Worm (Caenorhabditis elegans) whole organism, young adult: ENCODE measurements around the gene Y51H7C.3.

Source experiments
- F37B4.10 ChIP-seq: fragments of 200-800 bp; sonication (Bioruptor generic); IDR thresholded peaks from 2 replicates; pipeline ENCODE4 v1.3.6; 2022; ENCODE audit warnings: missing genetic modification characterization, missing compliant biosample characterization
- F39B2.1 ChIP-seq: fragments of 200-800 bp; sonication (Bioruptor generic); IDR thresholded peaks from 2 replicates; pipeline ENCODE4 v1.3.6; 2022; ENCODE audit warnings: missing genetic modification reagents, missing genetic modification characterization, missing compliant biosample characterization
- F49E8.2 ChIP-seq: sonication (generic microtip); optimal IDR thresholded peaks from 3 replicates; lab custom pipeline; 2017; ENCODE audit warnings: missing genetic modification characterization, mild to moderate bottlenecking, missing compliant biosample characterization, antibody characterized with exemption, moderate library complexity; ENCODE audit not compliant: insufficient read depth
- K11D2.4 ChIP-seq: fragments of 200-800 bp; sonication (Bioruptor generic); IDR thresholded peaks from 2 replicates; pipeline ENCODE4 v1.3.6; 2022; ENCODE audit warnings: missing genetic modification reagents, missing genetic modification characterization, missing compliant biosample characterization
- Y56A3A.18 ChIP-seq: fragments of 200-800 bp; sonication (Bioruptor generic); IDR thresholded peaks from 2 replicates; pipeline ENCODE4 v1.3.6; 2022; ENCODE audit warnings: missing genetic modification reagents, missing genetic modification characterization, missing compliant biosample characterization
- Y67H2A.10 ChIP-seq: fragments of 200-800 bp; sonication (Bioruptor generic); conservative IDR thresholded peaks from 2 replicates; pipeline ENCODE4 v1.3.6; 2022; ENCODE audit warnings: missing genetic modification reagents, missing genetic modification characterization, missing compliant biosample characterization
- ZK185.1 ChIP-seq: sonication (generic microtip); optimal IDR thresholded peaks from 2 replicates; lab custom pipeline; 2016; ENCODE audit warnings: mild to moderate bottlenecking, missing genetic modification characterization, missing compliant biosample characterization; ENCODE audit not compliant: poor library complexity, severe bottlenecking
- bed-1 ChIP-seq: fragments of 200-800 bp; sonication (Bioruptor generic); IDR thresholded peaks from 2 replicates; pipeline ENCODE4 v1.3.6; 2022; ENCODE audit warnings: missing genetic modification reagents, missing genetic modification characterization, missing compliant biosample characterization
- cebp-2 ChIP-seq: fragments of 200-800 bp; sonication (Bioruptor generic); IDR thresholded peaks from 2 replicates; pipeline ENCODE4 v1.3.6; 2022; ENCODE audit warnings: missing genetic modification characterization, missing compliant biosample characterization
- ceh-100 ChIP-seq: fragments of 200-800 bp; sonication (Bioruptor generic); IDR thresholded peaks from 2 replicates; pipeline ENCODE4 v1.3.6; 2022; ENCODE audit warnings: missing genetic modification reagents, missing genetic modification characterization, missing compliant biosample characterization
- egrh-3 ChIP-seq: fragments of 200-800 bp; sonication (Bioruptor generic); IDR thresholded peaks from 2 replicates; pipeline ENCODE4 v1.3.6; 2022; ENCODE audit warnings: missing genetic modification reagents, missing genetic modification characterization, missing compliant biosample characterization
- hmg-20 ChIP-seq: fragments of 200-800 bp; sonication (Bioruptor generic); IDR thresholded peaks from 2 replicates; pipeline ENCODE4 v1.3.6; 2022; ENCODE audit warnings: missing genetic modification reagents, missing genetic modification characterization, missing compliant biosample characterization
- hrde-1 ChIP-seq: sonication (generic microtip); optimal IDR thresholded peaks from 2 replicates; lab custom pipeline; 2016; ENCODE audit warnings: missing genetic modification characterization, mild to moderate bottlenecking, missing compliant biosample characterization, moderate library complexity, missing genotype, missing genetic modification reagents, borderline replicate concordance
- hsf-1 ChIP-seq: fragments of 200-800 bp; sonication (Bioruptor generic); IDR thresholded peaks from 2 replicates; pipeline ENCODE4 v1.3.6; 2022; ENCODE audit warnings: missing genetic modification reagents, missing genetic modification characterization, missing compliant biosample characterization
- lag-1 ChIP-seq: fragments of 200-800 bp; sonication (Bioruptor generic); IDR thresholded peaks from 2 replicates; pipeline ENCODE4 v1.3.6; 2022; ENCODE audit warnings: missing genetic modification reagents, missing genetic modification characterization, missing compliant biosample characterization
- madf-3 ChIP-seq: fragments of 200-800 bp; sonication (Bioruptor generic); IDR thresholded peaks from 2 replicates; pipeline ENCODE4 v1.3.6; 2022; ENCODE audit warnings: missing genetic modification reagents, missing genetic modification characterization, missing compliant biosample characterization
- mxl-1 ChIP-seq: sonication (generic microtip); optimal IDR thresholded peaks from 2 replicates; lab custom pipeline; 2016; ENCODE audit warnings: missing genetic modification characterization, missing compliant biosample characterization
- nfya-2 ChIP-seq: fragments of 200-800 bp; sonication (Bioruptor generic); IDR thresholded peaks from 2 replicates; pipeline ENCODE4 v1.3.6; 2022; ENCODE audit warnings: missing genetic modification reagents, missing genetic modification characterization, missing compliant biosample characterization
- nfyb-1 ChIP-seq: fragments of 200-800 bp; sonication (Bioruptor generic); IDR thresholded peaks from 2 replicates; pipeline ENCODE4 v1.3.6; 2022; ENCODE audit warnings: missing genetic modification reagents, missing genetic modification characterization, missing compliant biosample characterization
- pbrm-1 ChIP-seq: fragments of 200-800 bp; sonication (Bioruptor generic); IDR thresholded peaks from 2 replicates; pipeline ENCODE4 v1.3.6; 2022; ENCODE audit warnings: missing genetic modification reagents, missing genetic modification characterization, missing compliant biosample characterization
- sea-2 ChIP-seq: fragments of 200-800 bp; sonication (Bioruptor generic); IDR thresholded peaks from 2 replicates; pipeline ENCODE4 v1.3.6; 2022; ENCODE audit warnings: missing genetic modification characterization, missing compliant biosample characterization
- zfh-2 ChIP-seq: fragments of 200-800 bp; sonication (Bioruptor generic); conservative IDR thresholded peaks from 2 replicates; pipeline ENCODE4 v1.3.6; 2022; ENCODE audit warnings: missing genetic modification reagents, missing genetic modification characterization, missing compliant biosample characterization
- ztf-25 ChIP-seq: fragments of 200-800 bp; sonication (Bioruptor generic); IDR thresholded peaks from 2 replicates; pipeline ENCODE4 v1.3.6; 2022; ENCODE audit warnings: missing genetic modification reagents, missing genetic modification characterization, missing compliant biosample characterization
- ztf-28 ChIP-seq: fragments of 200-800 bp; sonication (Bioruptor generic); IDR thresholded peaks from 2 replicates; pipeline ENCODE4 v1.3.6; 2022; ENCODE audit warnings: missing genetic modification reagents, missing genetic modification characterization, missing compliant biosample characterization
- ztf-6 ChIP-seq: fragments of 200-800 bp; sonication (Bioruptor generic); IDR thresholded peaks from 2 replicates; pipeline ENCODE4 v1.3.6; 2022; ENCODE audit warnings: missing genetic modification reagents, missing genetic modification characterization, missing compliant biosample characterization

Gene Y51H7C.3

DNA sequence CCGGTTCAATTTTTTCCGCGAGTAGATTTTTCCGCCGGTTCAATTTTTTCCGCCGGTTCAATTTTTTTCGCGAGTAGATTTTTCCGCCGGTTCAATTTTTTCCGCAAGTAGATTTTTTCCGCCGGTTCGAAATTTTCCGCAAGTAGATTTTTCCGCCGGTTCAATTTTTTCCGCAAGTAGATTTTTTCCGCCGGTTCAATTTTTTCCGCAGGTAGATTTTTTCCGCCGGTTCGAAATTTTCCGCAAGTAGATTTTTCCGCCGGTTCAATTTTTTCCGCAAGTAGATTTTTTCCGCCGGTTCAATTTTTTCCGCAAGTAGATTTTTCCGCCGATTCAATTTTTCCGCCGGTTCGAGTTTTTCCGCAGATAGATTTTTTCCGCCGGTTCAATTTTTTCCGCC is 14.9 kb downstream of the Y51H7C.3 start:
- TF ChIP-seq sea-2 (GFP tag; lab: Robert Waterston, UW) = 0 out of 2 replicates have a peak, but pooled peaks have one; percentile 24
- peak; percentile 52; the same call in 1 of the 2 replicates for TF ChIP-seq nfya-2 (GFP tag; lab: Robert Waterston, UW)
- 0 out of 2 replicates have a peak, but pooled peaks have one; percentile 26 for TF ChIP-seq ztf-25

- TF ChIP-seq sea-2 (GFP tag; lab: Robert Waterston, UW) (peak; percentile 62; the same call in 1 of the 2 replicates), cebp-2 (peak; percentile 35; the same call in 1 of the 2 replicates), F39B2.1 (0 out of 2 replicates have a peak, but pooled peaks have one; percentile 11), ztf-28 (GFP tag; lab: Robert Waterston, UW) (peak; percentile 54; the same call in 1 of the 2 replicates)
These were observed 15.4 kb downstream of the Y51H7C.3 start for ce11 chrII:1453707-1454106.

DNA sequence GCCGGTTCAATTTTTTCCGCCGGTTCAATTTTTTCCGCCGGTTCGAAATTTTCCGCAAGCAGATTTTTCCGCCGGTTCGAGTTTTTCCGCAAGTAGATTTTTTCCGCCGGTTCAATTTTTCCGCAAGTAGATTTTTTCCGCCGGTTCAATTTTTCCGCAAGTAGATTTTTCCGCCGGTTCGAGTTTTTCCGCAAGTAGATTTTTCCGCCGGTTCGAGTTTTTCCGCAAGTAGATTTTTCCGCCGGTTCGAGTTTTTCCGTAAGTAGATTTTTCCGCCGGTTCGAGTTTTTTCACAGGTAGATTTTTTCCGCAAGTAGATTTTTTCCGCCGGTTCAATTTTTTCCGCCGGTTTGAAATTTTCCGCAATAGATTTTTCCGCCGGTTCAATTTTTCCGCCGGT is 16.1 kb downstream of the Y51H7C.3 start:
- TF ChIP-seq egrh-3 (GFP tag; lab: Robert Waterston, UW) (0 out of 2 replicates have a peak, but pooled peaks have one; percentile 19), cebp-2 (0 out of 2 replicates have a peak, but pooled peaks have one; percentile 53)

DNA sequence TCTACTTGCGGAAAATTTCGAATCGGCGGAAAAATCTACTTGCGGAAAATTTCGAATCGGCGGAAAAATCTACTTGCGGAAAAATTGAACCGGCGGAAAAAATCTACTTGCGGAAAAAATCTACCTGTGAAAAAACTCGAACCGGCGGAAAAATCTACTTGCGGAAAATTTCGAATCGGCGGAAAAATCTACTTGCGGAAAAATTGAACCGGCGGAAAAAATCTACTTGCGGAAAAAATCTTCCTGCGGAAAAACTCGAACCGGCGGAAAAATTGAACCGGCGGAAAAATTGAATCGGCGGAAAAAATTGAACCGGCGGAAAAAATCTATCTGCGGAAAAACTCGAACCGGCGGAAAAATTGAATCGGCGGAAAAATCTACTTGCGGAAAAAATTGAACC is 19.5 kb downstream of the Y51H7C.3 start:
- TF ChIP-seq sea-2 (GFP tag; lab: Robert Waterston, UW) (0 out of 2 replicates have a peak, but pooled peaks have one; percentile 63), ztf-6 (GFP tag; lab: Robert Waterston, UW) (peak; percentile 68; the same call in 1 of the 2 replicates), madf-3 (peak; percentile 73; the same call in 1 of the 2 replicates), lag-1 (0 out of 2 replicates have a peak, but pooled peaks have one; percentile 12), ceh-100 (GFP tag; lab: Robert Waterston, UW) (0 out of 2 replicates have a peak, but pooled peaks have one; percentile 20), nfyb-1 (GFP tag; lab: Robert Waterston, UW) (0 out of 2 replicates have a peak, but pooled peaks have one; percentile 18), ztf-25 (0 out of 2 replicates have a peak, but pooled peaks have one; percentile 31), egrh-3 (GFP tag; lab: Robert Waterston, UW) (peak; percentile 48; the same call in 1 of the 2 replicates), K11D2.4 (GFP tag; lab: Robert Waterston, UW) (0 out of 2 replicates have a peak, but pooled peaks have one; percentile 30), bed-1 (GFP tag; lab: Robert Waterston, UW) (0 out of 2 replicates have a peak, but pooled peaks have one; percentile 85), F37B4.10 (0 out of 2 replicates have a peak, but pooled peaks have one; percentile 79), Y67H2A.10 (GFP tag; lab: Robert Waterston, UW) (0 out of 2 replicates have a peak, but pooled peaks have one; percentile 23), nfya-2 (GFP tag; lab: Robert Waterston, UW) (peak; percentile 30; the same call in 1 of the 2 replicates), hsf-1 (GFP tag; lab: Robert Waterston, UW) (peak; percentile 40; the same call in 1 of the 2 replicates)

ce11 chrII:1466448-1466847 is 28.2 kb downstream of the Y51H7C.3 start, which contains the start of gene Y51H7C.13:
Y51H7C.13 (minus strand) TSS chrII:1466548.
- TF ChIP-seq ZK185.1 (tag; lab: Kevin White, UChicago) (no peak), hmg-20 (no peak), mxl-1 (tag; lab: Kevin White, UChicago) (no peak), Y56A3A.18 (GFP tag; lab: Robert Waterston, UW) (no peak), pbrm-1 (GFP tag; lab: Robert Waterston, UW) (no peak), hrde-1 (tag; lab: Kevin White, UChicago) (no peak)

DNA sequence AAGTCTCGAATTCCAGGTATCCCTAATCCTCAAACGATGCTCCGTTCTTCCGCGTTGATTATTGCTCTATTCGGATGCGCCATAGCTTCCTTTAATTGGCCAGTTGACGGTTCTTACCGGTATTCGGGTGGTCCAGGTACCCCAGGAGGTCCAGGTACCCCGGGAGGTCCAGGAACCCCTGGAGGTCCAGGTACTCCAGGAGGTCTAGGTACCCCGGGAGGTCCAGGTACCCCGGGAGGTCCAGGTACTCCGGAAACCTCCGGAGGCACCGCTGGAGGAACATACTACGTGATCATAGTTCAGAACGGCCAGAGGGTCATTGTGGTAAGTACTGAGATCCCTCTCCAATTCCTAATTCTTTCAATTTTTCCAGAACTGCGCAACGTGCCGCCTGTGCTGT is 29.4 kb downstream of the Y51H7C.3 start, which contains the start of gene Y51H7C.1:
TSS of gene Y51H7C.1 (plus strand) at position 17 of the 400 bp plus-strand sequence.
- peak; percentile 65 for TF ChIP-seq zfh-2
- peak; percentile 86 for TF ChIP-seq egrh-3 (GFP tag; lab: Robert Waterston, UW)
- TF ChIP-seq, all 124 proteins: peak for 2; not testable (repeated sequence) for 122

DNA sequence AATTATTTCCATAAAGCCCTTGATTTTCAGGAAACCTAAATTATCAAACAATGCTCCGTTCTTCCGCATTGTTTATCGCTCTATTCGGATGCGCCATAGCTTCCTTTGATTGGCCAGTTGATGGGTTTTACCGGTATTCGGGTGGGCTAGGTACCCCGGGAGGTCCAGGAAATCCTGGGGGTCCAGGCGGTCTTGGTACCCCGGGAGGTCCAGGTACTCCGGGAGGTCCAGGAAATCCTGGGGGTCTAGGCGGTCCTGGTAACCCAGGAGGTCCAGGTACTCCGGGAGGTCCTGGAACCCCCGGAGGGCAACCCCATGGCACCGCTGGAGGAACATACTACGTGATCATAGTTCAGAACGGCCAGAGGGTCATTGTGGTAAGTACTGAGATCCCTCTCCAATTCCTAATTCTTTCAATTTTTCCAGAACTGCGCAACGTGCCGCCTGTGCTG is 32.3 kb downstream of the Y51H7C.3 start, which contains the start of gene H17B01.2:
TSS of gene H17B01.2 (plus strand) at position 51 of the 452 bp plus-strand sequence.
- no peak for TF ChIP-seq F49E8.2 (tag; lab: Kevin White, UChicago)
- peak; percentile 73 for TF ChIP-seq zfh-2
- TF ChIP-seq egrh-3 (GFP tag; lab: Robert Waterston, UW) = peak; percentile 91
- TF ChIP-seq F37B4.10 = 0 out of 2 replicates have a peak, but pooled peaks have one; percentile 56
